Worm (Caenorhabditis elegans) whole organism, L4 larva: ENCODE results near the gene cku-80.

ENCODE experiments used
- F26F4.8 ChIP-seq: fragments of 200-800 bp; sonication (Bioruptor generic); conservative IDR thresholded peaks from 2 replicates; pipeline ENCODE4 v1.3.6; 2022; ENCODE audit warnings: missing genetic modification characterization, missing compliant biosample characterization
- F49E8.2 ChIP-seq: sonication (generic microtip); optimal IDR thresholded peaks from 2 replicates; lab custom pipeline; 2016; ENCODE audit warnings: missing compliant biosample characterization, mild to moderate bottlenecking, missing genetic modification characterization, borderline replicate concordance
- R02D3.7 ChIP-seq: fragments of 150-350 bp; sonication (generic microtip); optimal IDR thresholded peaks from 3 replicates; lab custom pipeline; 2014; ENCODE audit warnings: missing biosample characterization, missing genetic modification characterization
- T26A8.4 ChIP-seq: fragments of 200-800 bp; sonication (Bioruptor generic); IDR thresholded peaks from 2 replicates; pipeline ENCODE4 v1.3.6; 2022; ENCODE audit warnings: missing genetic modification characterization, missing compliant biosample characterization
- Y48G9A.11 ChIP-seq: fragments of 200-800 bp; sonication (Bioruptor generic); IDR thresholded peaks from 2 replicates; pipeline ENCODE4 v1.3.6; 2022; ENCODE audit warnings: missing genetic modification reagents, missing genetic modification characterization, missing compliant biosample characterization
- Y5F2A.4 ChIP-seq: fragments of 200-800 bp; sonication (Bioruptor generic); optimal IDR thresholded peaks from 2 replicates; lab custom pipeline; 2018; ENCODE audit warnings: mild to moderate bottlenecking, missing genetic modification characterization, missing compliant biosample characterization
- aha-1 ChIP-seq: fragments of 150-350 bp; peaks from one replicate; lab custom pipeline; 2014; ENCODE audit warnings: missing biosample characterization, missing genetic modification characterization
- arid-1 ChIP-seq: fragments of 200-800 bp; sonication (Bioruptor generic); conservative IDR thresholded peaks from 2 replicates; pipeline ENCODE4 v1.3.6; 2022; ENCODE audit warnings: missing genetic modification reagents, missing genetic modification characterization, missing compliant biosample characterization
- attf-4 ChIP-seq: sonication (generic microtip); optimal IDR thresholded peaks from 3 replicates; lab custom pipeline; 2017; ENCODE audit warnings: missing biosample characterization, missing genetic modification characterization
- ceh-32 ChIP-seq: sonication (generic microtip); optimal IDR thresholded peaks from 2 replicates; lab custom pipeline; 2016; ENCODE audit warnings: mild to moderate bottlenecking, missing genetic modification characterization, missing compliant biosample characterization; ENCODE audit not compliant: poor library complexity
- ceh-62 ChIP-seq: sonication (generic microtip); optimal IDR thresholded peaks from 2 replicates; lab custom pipeline; 2017; ENCODE audit warnings: missing biosample characterization, missing genetic modification characterization
- ces-1 ChIP-seq: fragments of 150-350 bp; sonication (generic microtip); optimal IDR thresholded peaks from 4 replicates; lab custom pipeline; 2014; ENCODE audit warnings: missing biosample characterization, missing genetic modification reagents, missing genetic modification characterization
- ctbp-1 ChIP-seq: fragments of 200-800 bp; sonication (Bioruptor generic); IDR thresholded peaks from 2 replicates; pipeline ENCODE4 v1.3.6; 2022; ENCODE audit warnings: missing genetic modification reagents, missing genetic modification characterization, missing compliant biosample characterization
- daf-16 ChIP-seq, 3 experiments: sonication (generic microtip); optimal IDR thresholded peaks; 2 replicates each; lab custom pipeline; 2016 to 2017; ENCODE audit warnings: missing genetic modification characterization in 3 of 3, missing genetic modification reagents in 3 of 3, mild to moderate bottlenecking in 2 of 3, missing compliant biosample characterization in 2 of 3, missing biosample characterization in 1 of 3, moderate library complexity in 1 of 3
- daf-19 ChIP-seq: fragments of 200-800 bp; sonication (Bioruptor generic); conservative IDR thresholded peaks from 2 replicates; pipeline ENCODE4 v1.3.6; 2022; ENCODE audit warnings: missing genetic modification characterization, missing compliant biosample characterization
- daf-8 ChIP-seq: fragments of 200-800 bp; sonication (Bioruptor generic); IDR thresholded peaks from 2 replicates; pipeline ENCODE4 v1.3.6; 2022; ENCODE audit warnings: missing genetic modification characterization, missing compliant biosample characterization
- dmd-8 ChIP-seq: fragments of 200-800 bp; sonication (Bioruptor generic); IDR thresholded peaks from 2 replicates; pipeline ENCODE4 v1.3.6; 2022; ENCODE audit warnings: missing genetic modification characterization, missing compliant biosample characterization
- dmd-9 ChIP-seq: fragments of 200-800 bp; sonication (Bioruptor generic); IDR thresholded peaks from 2 replicates; pipeline ENCODE4 v1.3.6; 2022; ENCODE audit warnings: missing genetic modification reagents, missing genetic modification characterization, missing compliant biosample characterization
- dpl-1 ChIP-seq: fragments of 150-350 bp; optimal IDR thresholded peaks from 2 replicates; lab custom pipeline; 2014; ENCODE audit warnings: missing biosample characterization, missing genetic modification reagents, missing genetic modification characterization
- duxl-1 ChIP-seq: sonication (generic microtip); optimal IDR thresholded peaks from 2 replicates; lab custom pipeline; 2016; ENCODE audit warnings: mild to moderate bottlenecking, missing genetic modification characterization, moderate library complexity, missing compliant biosample characterization; ENCODE audit not compliant: poor library complexity
- gei-8 ChIP-seq: fragments of 200-800 bp; sonication (Bioruptor generic); optimal IDR thresholded peaks from 2 replicates; lab custom pipeline; 2018; ENCODE audit warnings: mild to moderate bottlenecking, missing genetic modification characterization, missing compliant biosample characterization
- hlh-30 ChIP-seq: sonication (generic microtip); optimal IDR thresholded peaks from 2 replicates; lab custom pipeline; 2017; ENCODE audit warnings: antibody characterized with exemption, mild to moderate bottlenecking, missing genetic modification characterization, missing compliant biosample characterization; ENCODE audit not compliant: insufficient read depth
- hmg-1.1 ChIP-seq: fragments of 200-800 bp; sonication (Bioruptor generic); IDR thresholded peaks from 2 replicates; pipeline ENCODE4 v1.3.6; 2022; ENCODE audit warnings: missing genetic modification reagents, missing genetic modification characterization, missing compliant biosample characterization
- jun-1 ChIP-seq: fragments of 150-350 bp; optimal IDR thresholded peaks from 2 replicates; lab custom pipeline; 2014; ENCODE audit warnings: missing biosample characterization, missing genetic modification reagents, missing genetic modification characterization
- lin-39 ChIP-seq: fragments of 150-350 bp; optimal IDR thresholded peaks from 2 replicates; lab custom pipeline; 2014; ENCODE audit warnings: missing biosample characterization, missing genetic modification reagents, missing genetic modification characterization
- madf-5 ChIP-seq, 2 experiments: fragments of 200-800 bp; sonication (Bioruptor generic); IDR thresholded peaks; 2 replicates each; pipeline ENCODE4 v1.3.6; 2022; ENCODE audit warnings: missing compliant biosample characterization in 2 of 2, missing genetic modification characterization in 2 of 2
- madf-9 ChIP-seq: fragments of 200-800 bp; sonication (Bioruptor generic); conservative IDR thresholded peaks from 2 replicates; pipeline ENCODE4 v1.3.6; 2022; ENCODE audit warnings: missing genetic modification reagents, missing genetic modification characterization, missing compliant biosample characterization
- mdl-1 ChIP-seq, 2 experiments: fragments of 150-350 bp in 1 of 2; sonication (generic microtip) in 1 of 2; optimal IDR thresholded peaks; 2 replicates each; lab custom pipeline; 2014 to 2017; ENCODE audit warnings: missing biosample characterization in 2 of 2, missing genetic modification characterization in 2 of 2
- mes-2 ChIP-seq: sonication (generic microtip); optimal IDR thresholded peaks from 2 replicates; lab custom pipeline; 2016; ENCODE audit warnings: missing genotype, mild to moderate bottlenecking, missing genetic modification characterization, missing compliant biosample characterization; ENCODE audit not compliant: poor library complexity, severe bottlenecking
- nhr-11 ChIP-seq: fragments of 150-350 bp; optimal IDR thresholded peaks from 2 replicates; lab custom pipeline; 2014; ENCODE audit warnings: missing biosample characterization, missing genetic modification characterization
- nhr-25 ChIP-seq: sonication (generic microtip); optimal IDR thresholded peaks from 2 replicates; lab custom pipeline; 2017; ENCODE audit warnings: missing genetic modification characterization, mild to moderate bottlenecking, missing compliant biosample characterization, antibody characterized with exemption, moderate library complexity, borderline replicate concordance; ENCODE audit not compliant: insufficient read depth
- nhr-28 ChIP-seq: fragments of 150-350 bp; optimal IDR thresholded peaks from 2 replicates; lab custom pipeline; 2014; ENCODE audit warnings: missing biosample characterization, missing genetic modification characterization
- nhr-41 ChIP-seq: fragments of 200-800 bp; sonication (Bioruptor generic); IDR thresholded peaks from 2 replicates; pipeline ENCODE4 v1.3.6; 2022; ENCODE audit warnings: missing genetic modification reagents, missing genetic modification characterization, missing compliant biosample characterization
- pha-4 ChIP-seq, 2 experiments: fragments of 150-350 bp in 1 of 2; fragments of 200-800 bp in 1 of 2; sonication (Bioruptor generic) in 1 of 2; IDR thresholded peaks in 1 of 2; optimal IDR thresholded peaks in 1 of 2; 2 replicates each; pipeline versions ENCODE4 v1.3.6 to Lab custom; 2014 to 2022; ENCODE audit warnings: missing genetic modification characterization in 2 of 2, missing genetic modification reagents in 2 of 2, missing biosample characterization in 1 of 2, missing compliant biosample characterization in 1 of 2
- php-3 ChIP-seq: fragments of 200-800 bp; sonication (Bioruptor generic); IDR thresholded peaks from 2 replicates; pipeline ENCODE4 v1.3.6; 2022; ENCODE audit warnings: missing genetic modification reagents, missing genetic modification characterization, missing compliant biosample characterization
- pqm-1 ChIP-seq: sonication (generic microtip); optimal IDR thresholded peaks from 2 replicates; lab custom pipeline; 2017; ENCODE audit warnings: missing biosample characterization, missing genetic modification characterization
- set-16 ChIP-seq: fragments of 200-800 bp; sonication (Bioruptor generic); IDR thresholded peaks from 2 replicates; pipeline ENCODE4 v1.3.6; 2022; ENCODE audit warnings: missing genetic modification reagents, missing genetic modification characterization, missing compliant biosample characterization
- spr-1 ChIP-seq: sonication (generic microtip); optimal IDR thresholded peaks from 2 replicates; lab custom pipeline; 2016; ENCODE audit warnings: mild to moderate bottlenecking, missing genetic modification characterization, missing compliant biosample characterization
- tra-1 ChIP-seq: fragments of 200-800 bp; sonication (Bioruptor generic); IDR thresholded peaks from 2 replicates; pipeline ENCODE4 v1.3.6; 2022; ENCODE audit warnings: missing genetic modification reagents, missing genetic modification characterization, missing compliant biosample characterization
- unc-130 ChIP-seq: sonication (generic microtip); optimal IDR thresholded peaks from 2 replicates; lab custom pipeline; 2016; ENCODE audit warnings: missing genetic modification reagents, missing genetic modification characterization, missing compliant biosample characterization
- zfp-2 ChIP-seq: sonication (generic microtip); optimal IDR thresholded peaks from 2 replicates; lab custom pipeline; 2016; ENCODE audit warnings: mild to moderate bottlenecking, missing genetic modification characterization, missing compliant biosample characterization

The cku-80 gene

ce11 chrIII:4434294-4434781 lies 14.7 kb downstream of the cku-80 start, which contains the start of gene C28A5.1:
TSS of gene C28A5.1 (minus strand) at chrIII:4434344.
- TF ChIP-seq F49E8.2 = peak; percentile 30
- TF ChIP-seq tra-1 (GFP tag; lab: Robert Waterston, UW) = no peak
- no peak for TF ChIP-seq dpl-1 (GFP tag; lab: Kevin White, UChicago)
- 0 out of 2 replicates have a peak, but pooled peaks have one; percentile 10 for TF ChIP-seq daf-19 (GFP tag; lab: Robert Waterston, UW)
- TF ChIP-seq dmd-8 = no peak
- TF ChIP-seq unc-130 (GFP tag; lab: Kevin White, UChicago) = peak; percentile 79
- TF ChIP-seq Y48G9A.11 (GFP tag; lab: Robert Waterston, UW) = peak; percentile 46; the same call in 1 of the 2 replicates
- TF ChIP-seq mes-2 = peak; percentile 23
- 0 out of 2 replicates have a peak, but pooled peaks have one; percentile 6 for TF ChIP-seq dmd-9 (GFP tag; lab: Robert Waterston, UW)
- peak; percentile 70 for TF ChIP-seq aha-1 (tag; lab: Kevin White, UChicago)

ce11 chrIII:4435262-4435661 lies 15.6 kb downstream of the cku-80 start:
- TF ChIP-seq arid-1 (GFP tag; lab: Robert Waterston, UW) (no peak), R02D3.7 (tag; lab: Kevin White, UChicago) (no peak), dmd-9 (GFP tag; lab: Robert Waterston, UW) (peak; percentile 63; the same call in 1 of the 2 replicates), dmd-8 (peak; percentile 34; the same call in 1 of the 2 replicates), aha-1 (tag; lab: Kevin White, UChicago) (peak; percentile 82)

ce11 chrIII:4439493-4439983 lies 19.9 kb downstream of the cku-80 start, which contains the start of gene C28A5.2:
TSS of gene C28A5.2 (minus strand) at chrIII:4439543.
- TF ChIP-seq mes-2 = no peak
- no peak for TF ChIP-seq zfp-2 (tag; lab: Kevin White, UChicago)
- no peak for TF ChIP-seq nhr-11 (tag; lab: Kevin White, UChicago)
- no peak for TF ChIP-seq ceh-62 (tag; lab: Kevin White, UChicago)
- TF ChIP-seq madf-5 (GFP tag; IDR thresholded peaks at IDR 0.05; lab: Robert Waterston, UW) = no peak
- TF ChIP-seq T26A8.4 (GFP tag; lab: Robert Waterston, UW) = no peak
- no peak for TF ChIP-seq hmg-1.1 (GFP tag; lab: Robert Waterston, UW)
- TF ChIP-seq pha-4 (GFP tag; IDR thresholded peaks at IDR 0.05; lab: Robert Waterston, UW) = no peak
- no peak for TF ChIP-seq pha-4 (tag; optimal IDR thresholded peaks at IDR 0.05; lab: Kevin White, UChicago)
- TF ChIP-seq php-3 (GFP tag; lab: Robert Waterston, UW) = no peak
- no peak for TF ChIP-seq jun-1 (tag; lab: Kevin White, UChicago)
- no peak for TF ChIP-seq ceh-32 (tag; lab: Kevin White, UChicago)
- no peak for TF ChIP-seq mdl-1 (tag; optimal IDR thresholded peaks at IDR 0.05; lab: Kevin White, UChicago)
- no peak for TF ChIP-seq Y5F2A.4
- TF ChIP-seq lin-39 (tag; lab: Kevin White, UChicago) = no peak
- TF ChIP-seq dmd-8 = no peak
- TF ChIP-seq dpl-1 (GFP tag; lab: Kevin White, UChicago) = no peak
- TF ChIP-seq daf-8 (GFP tag; lab: Robert Waterston, UW) = no peak

ce11 chrIII:4441781-4442180 lies 22.1 kb downstream of the cku-80 start, which contains the start of gene nex-3:
TSS of gene nex-3 (plus strand) at chrIII:4442081.
- TF ChIP-seq pqm-1 (tag; lab: Kevin White, UChicago) = no peak
- TF ChIP-seq nhr-28 (tag; lab: Kevin White, UChicago) = no peak
- no peak for TF ChIP-seq F26F4.8 (GFP tag; lab: Robert Waterston, UW)
- no peak for TF ChIP-seq php-3 (GFP tag; lab: Robert Waterston, UW)
- no peak for TF ChIP-seq madf-9
- no peak for TF ChIP-seq Y5F2A.4
- no peak for TF ChIP-seq daf-16 (GFP tag; optimal IDR thresholded peaks at IDR 0.05; lab: Kevin White, UChicago)
- TF ChIP-seq daf-16 (tag; optimal IDR thresholded peaks at IDR 0.05; lab: Kevin White, UChicago) = no peak
- TF ChIP-seq unc-130 (GFP tag; lab: Kevin White, UChicago) = no peak
- TF ChIP-seq gei-8 (GFP tag; lab: Kevin White, UChicago) = no peak
- TF ChIP-seq spr-1 (tag; lab: Kevin White, UChicago) = no peak
- no peak for TF ChIP-seq nhr-41 (GFP tag; lab: Robert Waterston, UW)
- no peak for TF ChIP-seq ces-1 (GFP tag; lab: Kevin White, UChicago)
- TF ChIP-seq set-16 (GFP tag; lab: Robert Waterston, UW) = no peak
- no peak for TF ChIP-seq nhr-25 (tag; lab: Kevin White, UChicago)
- TF ChIP-seq hlh-30 (tag; lab: Kevin White, UChicago) = no peak
- TF ChIP-seq duxl-1 = no peak
- TF ChIP-seq nhr-11 (tag; lab: Kevin White, UChicago) = no peak
- TF ChIP-seq attf-4 = no peak
- TF ChIP-seq ctbp-1 (GFP tag; lab: Robert Waterston, UW) = no peak
